Fruit fly (Drosophila melanogaster): ENCODE measurements around the gene Flo2.

dm6 chrX:14802611-14803110 lies 36.5 kb upstream of the Flo2 start:
- TF ChIP-seq foxo (GFP tag; optimal IDR thresholded peaks at IDR 0.05) = peak in 1 of 2 experiments; percentile 33
- no peak for TF ChIP-seq usp (GFP tag; optimal IDR thresholded peaks at IDR 0.05)
- TF ChIP-seq h (GFP tag; optimal IDR thresholded peaks at IDR 0.05) = peak; percentile 68
- no peak for TF ChIP-seq Hnf4 (GFP tag; optimal IDR thresholded peaks at IDR 0.05)
- no peak for TF ChIP-seq CG9705 (GFP tag; optimal IDR thresholded peaks at IDR 0.05)
- no peak for TF ChIP-seq Abd-B (GFP tag; optimal IDR thresholded peaks at IDR 0.05)
- TF ChIP-seq brk (GFP tag; optimal IDR thresholded peaks at IDR 0.05) = peak; percentile 44
- TF ChIP-seq lola (GFP tag; optimal IDR thresholded peaks at IDR 0.05) = no peak
- TF ChIP-seq Mio (GFP tag; optimal IDR thresholded peaks at IDR 0.05) = no peak
- TF ChIP-seq Rel (GFP tag; optimal IDR thresholded peaks at IDR 0.05) = no peak
- TF ChIP-seq Rel (tag; optimal IDR thresholded peaks at IDR 0.05) = no peak
